Worm (Caenorhabditis elegans) whole organism, early embryonic: ENCODE data around the gene C17H12.11.

ENCODE experiments used
- B0310.2 ChIP-seq: sonication (generic microtip); optimal IDR thresholded peaks from 2 replicates; lab custom pipeline; 2016; ENCODE audit warnings: mild to moderate bottlenecking, missing genetic modification characterization, missing compliant biosample characterization
- F13C5.2 ChIP-seq: sonication (generic microtip); optimal IDR thresholded peaks from 2 replicates; lab custom pipeline; 2017; ENCODE audit warnings: mild to moderate bottlenecking, missing genetic modification characterization, inconsistent platforms, missing compliant biosample characterization
- ama-1 ChIP-seq: fragments of 150-350 bp; optimal IDR thresholded peaks from 2 replicates; lab custom pipeline; 2014
- ceh-36 ChIP-seq: sonication (generic microtip); optimal IDR thresholded peaks from 2 replicates; lab custom pipeline; 2016; ENCODE audit warnings: missing genetic modification characterization, inconsistent platforms, missing compliant biosample characterization
- ets-7 ChIP-seq: sonication (generic microtip); optimal IDR thresholded peaks from 2 replicates; lab custom pipeline; 2016; ENCODE audit warnings: missing genotype, missing genetic modification characterization, missing compliant biosample characterization
- hmbx-1 ChIP-seq: sonication (generic microtip); optimal IDR thresholded peaks from 2 replicates; lab custom pipeline; 2016; ENCODE audit warnings: mild to moderate bottlenecking, missing genetic modification characterization, missing compliant biosample characterization
- hmg-4 ChIP-seq: fragments of 200-800 bp; sonication (Bioruptor generic); optimal IDR thresholded peaks from 2 replicates; lab custom pipeline; 2018; ENCODE audit warnings: mild to moderate bottlenecking, missing genetic modification characterization, missing compliant biosample characterization
- hnd-1 ChIP-seq: sonication (generic microtip); optimal IDR thresholded peaks from 2 replicates; lab custom pipeline; 2016; ENCODE audit warnings: missing genetic modification characterization, missing compliant biosample characterization
- tbx-37 ChIP-seq: fragments of 200-800 bp; sonication (Bioruptor generic); conservative IDR thresholded peaks from 2 replicates; pipeline ENCODE4 v1.3.6; 2022; ENCODE audit warnings: missing genetic modification reagents, missing genetic modification characterization, missing compliant biosample characterization

DNA sequence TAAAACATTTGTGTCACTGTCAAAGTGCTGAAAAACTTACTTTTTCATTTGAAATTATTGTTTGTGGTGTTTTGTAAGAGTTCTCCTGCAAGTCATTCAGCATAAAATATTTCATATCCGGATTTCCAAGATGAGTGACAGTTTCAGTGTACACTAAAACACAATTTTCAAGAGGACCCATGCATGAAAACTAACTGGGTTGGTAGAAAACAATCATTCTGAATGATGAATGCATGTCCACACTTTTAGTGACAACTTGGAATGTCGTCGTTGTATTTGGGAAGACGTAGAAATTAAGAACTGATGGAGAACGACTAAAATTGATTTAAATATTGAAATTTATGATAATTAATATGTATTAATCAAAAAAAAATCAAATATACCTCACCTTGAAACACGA is 19.5 kb downstream of the C17H12.11 start:
- no peak for TF ChIP-seq hmg-4 (GFP tag; lab: Kevin White, UChicago)
- TF ChIP-seq tbx-37 (GFP tag; lab: Robert Waterston, UW): no peak
- no peak for TF ChIP-seq hmbx-1 (tag; lab: Kevin White, UChicago)
- TF ChIP-seq ama-1 (lab: Kevin White, UChicago): no peak
- TF ChIP-seq ceh-36 (tag; lab: Kevin White, UChicago): no peak
- TF ChIP-seq F13C5.2: no peak
- no peak for TF ChIP-seq B0310.2 (tag; lab: Kevin White, UChicago)
- no peak for TF ChIP-seq ets-7 (tag; lab: Kevin White, UChicago)
- TF ChIP-seq hnd-1 (tag; lab: Kevin White, UChicago): no peak
